Fruit fly (Drosophila melanogaster): ENCODE measurements around the gene CG3527.

CG3527 gene

DNA sequence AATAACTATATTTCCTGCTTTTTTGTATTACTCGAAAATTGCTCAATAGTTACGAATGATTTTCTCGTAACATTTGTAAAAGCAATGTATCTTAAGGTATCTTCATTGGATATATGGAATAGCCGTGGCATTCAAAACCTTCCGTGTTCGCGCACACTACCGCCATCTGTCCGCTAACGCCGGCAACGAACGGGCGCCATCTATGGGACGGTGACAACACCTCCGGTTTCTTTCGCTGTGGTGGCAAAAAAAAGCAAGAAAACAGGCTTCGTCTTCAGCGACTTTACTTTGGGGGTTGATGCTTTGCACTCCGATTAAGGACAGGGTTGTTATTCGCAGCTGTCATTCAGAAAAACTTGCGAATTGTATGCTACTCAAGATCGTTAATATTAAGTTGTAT, 44.7 kb upstream of the CG3527 start (continued):
- TF ChIP-seq CG3847 (GFP tag; IDR thresholded peaks at IDR 0.05): 0 out of 2 replicates have a peak, but pooled peaks have one; percentile 31
- TF ChIP-seq CG7372 (GFP tag; IDR thresholded peaks at IDR 0.05): no peak
- no peak for TF ChIP-seq ftz-f1 (GFP tag; optimal IDR thresholded peaks at IDR 0.05)
- TF ChIP-seq CG5245 (GFP tag; optimal IDR thresholded peaks at IDR 0.05): peak; percentile 65
- TF ChIP-seq CG1603 (tag; optimal IDR thresholded peaks at IDR 0.05): peak; percentile 80
- no peak for TF ChIP-seq CG4360 (GFP tag; IDR thresholded peaks at IDR 0.05)
- TF ChIP-seq CG8388 (GFP tag; optimal IDR thresholded peaks at IDR 0.05): peak; percentile 40
- 0 out of 2 replicates have a peak, but pooled peaks have one; percentile 14 for TF ChIP-seq bowl (GFP tag; IDR thresholded peaks at IDR 0.05)
- no peak for TF ChIP-seq Usf (GFP tag; optimal IDR thresholded peaks at IDR 0.05)
- peak; percentile 46; the same call in 1 of the 2 replicates for TF ChIP-seq CG6689 (GFP tag; IDR thresholded peaks at IDR 0.05)
- TF ChIP-seq CG12104 (GFP tag; optimal IDR thresholded peaks at IDR 0.05): no peak
- no peak for TF ChIP-seq br (optimal IDR thresholded peaks at IDR 0.05)
- TF ChIP-seq nerfin-2 (GFP tag; IDR thresholded peaks at IDR 0.05; ENCODE audit: partially characterized antibody): no peak
- TF ChIP-seq Dbx (GFP tag; IDR thresholded peaks at IDR 0.05): no peak
- TF ChIP-seq CG7271 (tag; optimal IDR thresholded peaks at IDR 0.05): no peak
- peak; percentile 58 for TF ChIP-seq CG11247 (GFP tag; IDR thresholded peaks at IDR 0.05)
- TF ChIP-seq CG1792 (GFP tag; optimal IDR thresholded peaks at IDR 0.05): peak; percentile 5
- peak; percentile 57 for TF ChIP-seq Side (GFP tag; optimal IDR thresholded peaks at IDR 0.05)
- peak; percentile 6 for TF ChIP-seq zen (tag; optimal IDR thresholded peaks at IDR 0.05)
- TF ChIP-seq psq (GFP tag; optimal IDR thresholded peaks at IDR 0.05): no peak
- peak; percentile 30 for TF ChIP-seq Six4 (GFP tag; optimal IDR thresholded peaks at IDR 0.05)
- TF ChIP-seq Atf-2 (GFP tag; optimal IDR thresholded peaks at IDR 0.05): peak; percentile 55
- TF ChIP-seq CG8089 (GFP tag; optimal IDR thresholded peaks at IDR 0.05): peak; percentile 72
- TF ChIP-seq CG14050 (GFP tag; IDR thresholded peaks at IDR 0.05): peak; percentile 35; the same call in 1 of the 3 replicates
- TF ChIP-seq seq (GFP tag; IDR thresholded peaks at IDR 0.05): peak; percentile 80
- peak; percentile 33 for TF ChIP-seq CG5180 (GFP tag; optimal IDR thresholded peaks at IDR 0.05)
- no peak for TF ChIP-seq CG1647 (GFP tag; optimal IDR thresholded peaks at IDR 0.05)
- no peak for TF ChIP-seq tap (tag; optimal IDR thresholded peaks at IDR 0.05)
- TF ChIP-seq sqz (GFP tag; optimal IDR thresholded peaks at IDR 0.05): peak; percentile 89
- no peak for TF ChIP-seq CG12744 (GFP tag; optimal IDR thresholded peaks at IDR 0.05)
- no peak for TF ChIP-seq sima (GFP tag; optimal IDR thresholded peaks at IDR 0.05)
- TF ChIP-seq CG15696 (tag; optimal IDR thresholded peaks at IDR 0.05): peak; percentile 45
- peak; percentile 37 for TF ChIP-seq CG7987 (GFP tag; optimal IDR thresholded peaks at IDR 0.05)
- TF ChIP-seq CG2120 (GFP tag; optimal IDR thresholded peaks at IDR 0.05): no peak
- no peak for TF ChIP-seq usp (GFP tag; optimal IDR thresholded peaks at IDR 0.05)
- peak; percentile 65 for TF ChIP-seq h (optimal IDR thresholded peaks at IDR 0.05)
- TF ChIP-seq CG7745 (tag; optimal IDR thresholded peaks at IDR 0.05): no peak
- TF ChIP-seq CG8944 (GFP tag; optimal IDR thresholded peaks at IDR 0.05): peak; percentile 36
- TF ChIP-seq crp (GFP tag; optimal IDR thresholded peaks at IDR 0.05): no peak
- peak; percentile 84 for TF ChIP-seq CG17328 (GFP tag; IDR thresholded peaks at IDR 0.05)
- TF ChIP-seq Dek (tag; optimal IDR thresholded peaks at IDR 0.05): peak; percentile 12
- TF ChIP-seq nmo (GFP tag; optimal IDR thresholded peaks at IDR 0.05): peak; percentile 28
- TF ChIP-seq Eip74EF (GFP tag; optimal IDR thresholded peaks at IDR 0.05): no peak
- no peak for TF ChIP-seq unc-4 (GFP tag; IDR thresholded peaks at IDR 0.05; ENCODE audit: partially characterized antibody)
- peak; percentile 40 for TF ChIP-seq CG17568 (GFP tag; optimal IDR thresholded peaks at IDR 0.05)
- TF ChIP-seq Atf3 (GFP tag; optimal IDR thresholded peaks at IDR 0.05): peak; percentile 54
- TF ChIP-seq Dad (GFP tag; optimal IDR thresholded peaks at IDR 0.05): peak; percentile 28
- peak; percentile 49 for TF ChIP-seq jing (GFP tag; optimal IDR thresholded peaks at IDR 0.05)
- no peak; the same call in 1 of the 2 replicates for TF ChIP-seq sisA (GFP tag; IDR thresholded peaks at IDR 0.05)
- peak; percentile 48 for TF ChIP-seq CG12071 (GFP tag; optimal IDR thresholded peaks at IDR 0.05)
- peak; percentile 42 for TF ChIP-seq CG33213 (GFP tag; optimal IDR thresholded peaks at IDR 0.05)
